Fruit fly (Drosophila melanogaster) whole organism, embryonic: ENCODE results near the gene HINT1.

Experiments used
- BtbVII ChIP-seq: fragments of 200-800 bp; sonication (Bioruptor generic); optimal IDR thresholded peaks from 3 replicates; lab custom pipeline; 2017; ENCODE audit warnings: missing biosample characterization, mild to moderate bottlenecking, missing genetic modification characterization
- CG10543 ChIP-seq: fragments of 200-800 bp; sonication (Bioruptor generic); optimal IDR thresholded peaks from 3 replicates; lab custom pipeline; 2017; ENCODE audit warnings: missing biosample characterization, mild to moderate bottlenecking, missing genetic modification characterization, moderate library complexity
- CG11560 ChIP-seq: fragments of 200-800 bp; sonication (Bioruptor generic); IDR thresholded peaks from 3 replicates; pipeline ENCODE4 v1.3.6; 2022; ENCODE audit warnings: missing biosample characterization, missing genetic modification characterization
- CG11723 ChIP-seq: fragments of 200-800 bp; sonication (Bioruptor generic); optimal IDR thresholded peaks from 2 replicates; lab custom pipeline; 2017; ENCODE audit warnings: missing biosample characterization, mild to moderate bottlenecking, missing genetic modification characterization
- CG12104 ChIP-seq: fragments of 200-800 bp; sonication (Bioruptor generic); optimal IDR thresholded peaks from 3 replicates; lab custom pipeline; 2016; ENCODE audit warnings: missing biosample characterization, missing genetic modification characterization
- CG12155 ChIP-seq: fragments of 200-800 bp; sonication (Bioruptor generic); optimal IDR thresholded peaks from 3 replicates; lab custom pipeline; 2016; ENCODE audit warnings: missing biosample characterization, missing genetic modification characterization
- CG12744 ChIP-seq: fragments of 200-800 bp; sonication (Bioruptor generic); optimal IDR thresholded peaks from 2 replicates; lab custom pipeline; 2016; ENCODE audit warnings: missing biosample characterization, missing genetic modification characterization
- CG12942 ChIP-seq: fragments of 200-800 bp; sonication (Bioruptor generic); optimal IDR thresholded peaks from 3 replicates; lab custom pipeline; 2016; ENCODE audit warnings: missing biosample characterization, missing genetic modification characterization
- CG15269 ChIP-seq: fragments of 200-800 bp; sonication (Bioruptor generic); optimal IDR thresholded peaks from 2 replicates; lab custom pipeline; 2018; ENCODE audit warnings: missing biosample characterization, mild to moderate bottlenecking, missing genetic modification characterization, moderate library complexity
- CG16779 ChIP-seq: fragments of 200-800 bp; sonication (Bioruptor generic); IDR thresholded peaks from 2 replicates; pipeline ENCODE4 v1.3.6; 2022; ENCODE audit warnings: missing biosample characterization, missing genetic modification characterization
- CG31224 ChIP-seq: fragments of 200-800 bp; sonication (Bioruptor generic); IDR thresholded peaks from 2 replicates; pipeline ENCODE4 v1.3.6; 2022; ENCODE audit warnings: missing biosample characterization, missing genetic modification characterization
- CG31441 ChIP-seq: fragments of 200-800 bp; sonication (Bioruptor generic); IDR thresholded peaks from 2 replicates; pipeline ENCODE4 v1.3.6; 2022; ENCODE audit warnings: missing biosample characterization, missing genetic modification characterization
- CG32532 ChIP-seq: fragments of 200-800 bp; sonication (Bioruptor generic); IDR thresholded peaks from 2 replicates; pipeline ENCODE4 v1.3.6; 2022; ENCODE audit warnings: missing biosample characterization, missing genetic modification characterization
- CG32772 ChIP-seq: fragments of 200-800 bp; sonication (Bioruptor generic); IDR thresholded peaks from 2 replicates; pipeline ENCODE4 v1.3.6; 2022; ENCODE audit warnings: missing biosample characterization, missing genetic modification characterization
- CG33557 ChIP-seq: fragments of 200-800 bp; sonication (Bioruptor generic); optimal IDR thresholded peaks from 2 replicates; lab custom pipeline; 2019; ENCODE audit warnings: missing biosample characterization, mild to moderate bottlenecking, missing genetic modification characterization, moderate library complexity
- CG34224 ChIP-seq: fragments of 200-800 bp; sonication (Bioruptor generic); IDR thresholded peaks from 3 replicates; pipeline ENCODE4 v1.3.6; 2022; ENCODE audit warnings: missing biosample characterization, missing genetic modification characterization; ENCODE audit not compliant: partially characterized antibody
- CG5953 ChIP-seq: fragments of 200-800 bp; sonication (Bioruptor generic); IDR thresholded peaks from 2 replicates; pipeline ENCODE4 v1.3.6; 2022; ENCODE audit warnings: missing biosample characterization, missing genetic modification characterization
- CG7357 ChIP-seq: fragments of 200-800 bp; sonication (Bioruptor generic); IDR thresholded peaks from 3 replicates; pipeline ENCODE4 v1.3.6; 2022; ENCODE audit warnings: missing biosample characterization, missing genetic modification characterization
- CG7839 ChIP-seq: fragments of 200-800 bp; sonication (Bioruptor generic); optimal IDR thresholded peaks from 3 replicates; lab custom pipeline; 2018; ENCODE audit warnings: missing biosample characterization, mild to moderate bottlenecking, missing genetic modification characterization, moderate library complexity
- CG8281 ChIP-seq: fragments of 200-800 bp; sonication (Bioruptor generic); optimal IDR thresholded peaks from 2 replicates; lab custom pipeline; 2018; ENCODE audit warnings: missing biosample characterization, mild to moderate bottlenecking, missing genetic modification characterization, moderate library complexity
- Dp ChIP-seq: fragments of 200-800 bp; sonication (Bioruptor generic); optimal IDR thresholded peaks from 2 replicates; lab custom pipeline; 2018; ENCODE audit warnings: missing biosample characterization, mild to moderate bottlenecking, missing genetic modification characterization, moderate library complexity
- Drgx ChIP-seq: fragments of 200-800 bp; sonication (Bioruptor generic); IDR thresholded peaks from 2 replicates; pipeline ENCODE4 v1.3.6; 2022; ENCODE audit warnings: missing biosample characterization, missing genetic modification characterization
- Fer1 ChIP-seq: fragments of 200-800 bp; sonication (Bioruptor generic); optimal IDR thresholded peaks from 2 replicates; lab custom pipeline; 2017; ENCODE audit warnings: missing biosample characterization, mild to moderate bottlenecking, missing genetic modification characterization
- H2.0 ChIP-seq: fragments of 200-800 bp; sonication (Bioruptor generic); IDR thresholded peaks from 2 replicates; pipeline ENCODE4 v1.3.6; 2022; ENCODE audit warnings: missing biosample characterization, missing genetic modification characterization
- HLH54F ChIP-seq: fragments of 200-800 bp; sonication (Bioruptor generic); optimal IDR thresholded peaks from 3 replicates; lab custom pipeline; 2016; ENCODE audit warnings: missing biosample characterization, missing genetic modification characterization
- Hey ChIP-seq: fragments of 200-800 bp; sonication (Bioruptor generic); optimal IDR thresholded peaks from 3 replicates; lab custom pipeline; 2018; ENCODE audit warnings: missing biosample characterization, mild to moderate bottlenecking, missing genetic modification characterization
- Lpt ChIP-seq: fragments of >200 bp; optimal IDR thresholded peaks from 2 replicates; lab custom pipeline; 2018; ENCODE audit warnings: missing biosample characterization, missing genetic modification characterization
- NK7.1 ChIP-seq: fragments of 200-800 bp; sonication (Bioruptor generic); optimal IDR thresholded peaks from 3 replicates; lab custom pipeline; 2016; ENCODE audit warnings: missing biosample characterization, missing genetic modification characterization
- Rx ChIP-seq: fragments of 200-800 bp; sonication (Bioruptor generic); IDR thresholded peaks from 2 replicates; pipeline ENCODE4 v1.3.6; 2022; ENCODE audit warnings: missing biosample characterization, missing genetic modification characterization
- Sox100B ChIP-seq: fragments of 200-800 bp; sonication (Bioruptor generic); optimal IDR thresholded peaks from 3 replicates; lab custom pipeline; 2018; ENCODE audit warnings: missing biosample characterization, mild to moderate bottlenecking, missing genetic modification characterization
- ato ChIP-seq: fragments of 200-800 bp; sonication (Bioruptor generic); IDR thresholded peaks from 2 replicates; pipeline ENCODE4 v1.3.6; 2022; ENCODE audit warnings: missing biosample characterization, missing genetic modification characterization; ENCODE audit not compliant: partially characterized antibody
- bowl ChIP-seq: fragments of 200-800 bp; sonication (Bioruptor generic); IDR thresholded peaks from 2 replicates; pipeline ENCODE4 v1.3.6; 2022; ENCODE audit warnings: missing biosample characterization, missing genetic modification characterization
- chn ChIP-seq: fragments of 200-800 bp; sonication (Bioruptor generic); optimal IDR thresholded peaks from 2 replicates; lab custom pipeline; 2016; ENCODE audit warnings: missing biosample characterization, missing genetic modification characterization
- dmrt99B ChIP-seq: fragments of 200-800 bp; sonication (Bioruptor generic); optimal IDR thresholded peaks from 2 replicates; lab custom pipeline; 2018; ENCODE audit warnings: missing biosample characterization, mild to moderate bottlenecking, missing genetic modification characterization, moderate library complexity
- grau ChIP-seq: fragments of 200-800 bp; optimal IDR thresholded peaks from 3 replicates; lab custom pipeline; 2019; ENCODE audit warnings: missing biosample characterization, mild to moderate bottlenecking, missing genetic modification characterization, moderate library complexity
- hth ChIP-seq: fragments of >200 bp; optimal IDR thresholded peaks from 2 replicates; lab custom pipeline; 2017; ENCODE audit warnings: inconsistent platforms
- ind ChIP-seq: fragments of 200-800 bp; sonication (Bioruptor generic); optimal IDR thresholded peaks from 3 replicates; lab custom pipeline; 2016; ENCODE audit warnings: missing biosample characterization, missing genetic modification characterization
- kah ChIP-seq: fragments of 200-800 bp; sonication (Bioruptor generic); optimal IDR thresholded peaks from 2 replicates; lab custom pipeline; 2018; ENCODE audit warnings: missing biosample characterization, mild to moderate bottlenecking, missing genetic modification characterization
- luna ChIP-seq: fragments of 200-800 bp; sonication (Bioruptor generic); optimal IDR thresholded peaks from 2 replicates; lab custom pipeline; 2016; ENCODE audit warnings: missing biosample characterization, missing genetic modification characterization
- maf-S ChIP-seq: fragments of 200-800 bp; sonication (Bioruptor generic); optimal IDR thresholded peaks from 2 replicates; lab custom pipeline; 2016; ENCODE audit warnings: missing biosample characterization, missing genetic modification characterization
- mirr ChIP-seq: fragments of 200-800 bp; sonication (Bioruptor generic); optimal IDR thresholded peaks from 3 replicates; lab custom pipeline; 2018; ENCODE audit warnings: missing biosample characterization, mild to moderate bottlenecking, missing genetic modification characterization
- oc ChIP-seq: fragments of 200-800 bp; sonication (Bioruptor generic); optimal IDR thresholded peaks from 2 replicates; lab custom pipeline; 2018; ENCODE audit warnings: missing biosample characterization, mild to moderate bottlenecking, missing genetic modification characterization, moderate library complexity
- org-1 ChIP-seq: fragments of 200-800 bp; sonication (Bioruptor generic); optimal IDR thresholded peaks from 2 replicates; lab custom pipeline; 2017; ENCODE audit warnings: missing biosample characterization, missing genetic modification characterization
- p53 ChIP-seq: fragments of 200-800 bp; sonication (Bioruptor generic); optimal IDR thresholded peaks from 2 replicates; lab custom pipeline; 2016; ENCODE audit warnings: missing biosample characterization, missing genetic modification characterization
- pita ChIP-seq: fragments of 200-800 bp; sonication (Bioruptor generic); optimal IDR thresholded peaks from 2 replicates; lab custom pipeline; 2017; ENCODE audit warnings: missing biosample characterization, mild to moderate bottlenecking, missing genetic modification characterization
- sima ChIP-seq: fragments of 200-800 bp; sonication (Bioruptor generic); optimal IDR thresholded peaks from 2 replicates; lab custom pipeline; 2016; ENCODE audit warnings: missing biosample characterization, missing genetic modification characterization
- ssp ChIP-seq: fragments of 200-800 bp; sonication (Bioruptor generic); IDR thresholded peaks from 2 replicates; pipeline ENCODE4 v1.3.6; 2022; ENCODE audit warnings: missing biosample characterization, missing genetic modification characterization
- tap ChIP-seq: fragments of 200-800 bp; optimal IDR thresholded peaks from 3 replicates; lab custom pipeline; 2019; ENCODE audit warnings: missing biosample characterization, mild to moderate bottlenecking, missing genetic modification characterization, moderate library complexity
- wek ChIP-seq: fragments of 200-800 bp; sonication (Bioruptor generic); optimal IDR thresholded peaks from 3 replicates; lab custom pipeline; 2018; ENCODE audit warnings: missing biosample characterization, mild to moderate bottlenecking, missing genetic modification characterization, moderate library complexity
- zen2 ChIP-seq: fragments of 200-800 bp; sonication (Bioruptor generic); IDR thresholded peaks from 3 replicates; pipeline ENCODE4 v1.3.6; 2022; ENCODE audit warnings: missing biosample characterization, missing genetic modification characterization; ENCODE audit not compliant: partially characterized antibody

HINT1 gene

DNA sequence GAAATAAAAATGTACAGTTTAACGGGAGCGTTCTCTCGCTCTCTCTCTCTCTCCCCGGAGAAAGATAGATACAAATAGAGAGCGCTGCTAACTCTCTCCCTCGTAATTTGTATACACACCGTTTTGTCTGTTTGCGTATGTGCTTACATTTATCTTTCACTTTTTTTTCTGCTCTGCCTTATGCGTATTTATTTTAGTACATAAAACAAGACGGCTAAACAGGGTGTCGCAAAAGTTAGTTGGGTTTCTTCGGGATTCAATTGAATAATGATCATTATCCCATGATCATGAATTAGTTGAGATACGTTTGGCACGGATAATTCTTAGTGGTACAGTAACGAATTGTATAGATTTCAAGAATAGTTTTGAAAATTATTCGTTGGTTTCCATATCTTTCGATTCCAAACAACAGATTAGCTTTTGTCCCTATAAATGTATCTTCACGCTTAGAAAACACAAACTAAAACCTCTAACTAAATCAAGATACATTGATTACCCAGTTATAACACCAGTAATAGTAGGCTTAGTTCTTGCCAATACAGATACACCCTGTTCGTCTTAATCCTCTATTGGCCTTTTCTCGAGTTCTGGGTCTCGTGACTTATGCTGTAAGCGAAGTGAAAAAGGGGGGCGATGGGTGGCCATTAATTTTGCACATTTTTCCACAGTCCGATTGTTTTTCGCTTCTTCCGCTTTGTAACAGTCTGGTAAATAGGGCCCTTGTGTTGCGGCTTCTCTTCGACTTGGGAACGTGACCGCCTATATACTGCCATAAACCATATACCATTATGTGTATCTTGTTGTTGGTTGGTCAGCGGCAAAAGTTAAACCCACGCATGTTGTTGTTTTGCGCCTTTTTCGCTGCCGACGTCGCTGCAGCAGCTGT is 15.3 kb upstream of the HINT1 start (continued):
- TF ChIP-seq H2.0 (GFP tag; lab: Robert Waterston, UW) = no peak
- no peak for TF ChIP-seq CG31224
- TF ChIP-seq zen2 (GFP tag; lab: Robert Waterston, UW) = no peak
- no peak for TF ChIP-seq CG32532 (GFP tag; lab: Robert Waterston, UW)
- TF ChIP-seq CG12104 (GFP tag; lab: Kevin White, UChicago) = peak; percentile 80
- TF ChIP-seq org-1 (GFP tag; lab: Kevin White, UChicago) = peak; percentile 85
- TF ChIP-seq CG12155 (GFP tag; lab: Kevin White, UChicago) = peak; percentile 62
- peak; percentile 89 for TF ChIP-seq wek
- peak; percentile 84 for TF ChIP-seq NK7.1 (GFP tag; lab: Kevin White, UChicago)
- peak; percentile 50 for TF ChIP-seq mirr (GFP tag; lab: Kevin White, UChicago)
- peak; percentile 80 for TF ChIP-seq CG10543 (GFP tag; lab: Kevin White, UChicago)
- TF ChIP-seq Dp (GFP tag; lab: Kevin White, UChicago) = no peak
- TF ChIP-seq hth = no peak
- TF ChIP-seq pita (GFP tag; lab: Kevin White, UChicago) = no peak
- no peak for TF ChIP-seq CG32772
- no peak for TF ChIP-seq CG34224
- TF ChIP-seq kah (GFP tag; lab: Kevin White, UChicago) = peak; percentile 37
- no peak for TF ChIP-seq CG31441 (GFP tag; lab: Robert Waterston, UW)
- TF ChIP-seq HLH54F (GFP tag; lab: Kevin White, UChicago) = peak; percentile 76
- TF ChIP-seq sima (GFP tag; lab: Kevin White, UChicago) = peak; percentile 75
- peak; percentile 54 for TF ChIP-seq p53
- TF ChIP-seq CG7357 (GFP tag; lab: Robert Waterston, UW) = peak; percentile 34; the same call in 1 of the 3 replicates
- no peak for TF ChIP-seq CG11560 (tag; lab: Robert Waterston, UW)
- no peak for TF ChIP-seq Rx (GFP tag; lab: Robert Waterston, UW)
- peak; percentile 86 for TF ChIP-seq Fer1 (GFP tag; lab: Kevin White, UChicago)
- peak; percentile 80 for TF ChIP-seq CG15269 (tag; lab: Kevin White, UChicago)
- peak; percentile 77 for TF ChIP-seq CG33557 (GFP tag; lab: Kevin White, UChicago)
- TF ChIP-seq Drgx (GFP tag; lab: Robert Waterston, UW) = no peak
- no peak for TF ChIP-seq CG16779 (GFP tag; lab: Robert Waterston, UW)
- TF ChIP-seq bowl (GFP tag; lab: Robert Waterston, UW) = no peak
- TF ChIP-seq maf-S (GFP tag; lab: Kevin White, UChicago) = peak; percentile 14
- no peak for TF ChIP-seq CG5953 (GFP tag; lab: Robert Waterston, UW)
- peak; percentile 49 for TF ChIP-seq chn (GFP tag; lab: Kevin White, UChicago)
- peak; percentile 83 for TF ChIP-seq CG7839 (tag; lab: Kevin White, UChicago)
- no peak for TF ChIP-seq Lpt (GFP tag; lab: Kevin White, UChicago)
- peak; percentile 47 for TF ChIP-seq Hey (tag; lab: Kevin White, UChicago)
- peak; percentile 86 for TF ChIP-seq grau (tag; lab: Kevin White, UChicago)
- TF ChIP-seq ind (GFP tag; lab: Kevin White, UChicago) = peak; percentile 81
- peak; percentile 74 for TF ChIP-seq luna (GFP tag; lab: Kevin White, UChicago)
- no peak for TF ChIP-seq ato
- TF ChIP-seq CG11723 = peak; percentile 82
- TF ChIP-seq CG8281 (tag; lab: Kevin White, UChicago) = peak; percentile 51
- no peak for TF ChIP-seq ssp
- peak; percentile 93 for TF ChIP-seq BtbVII (GFP tag; lab: Kevin White, UChicago)
- peak; percentile 40 for TF ChIP-seq CG12744 (GFP tag; lab: Kevin White, UChicago)
- peak; percentile 43 for TF ChIP-seq CG12942
- TF ChIP-seq tap (tag; lab: Kevin White, UChicago) = peak; percentile 87
- peak; percentile 91 for TF ChIP-seq Sox100B
- peak; percentile 86 for TF ChIP-seq dmrt99B (tag; lab: Kevin White, UChicago)
- TF ChIP-seq oc = peak; percentile 85
